Fruit fly (Drosophila melanogaster) whole organism, wandering third instar larva: ENCODE data around the gene CG32079.

Experiments used
- CG32264 ChIP-seq: fragments of 200-800 bp; sonication (Bioruptor generic); optimal IDR thresholded peaks from 2 replicates; lab custom pipeline; 2016; ENCODE audit warnings: missing biosample characterization, missing genetic modification characterization
- CG9705 ChIP-seq: fragments of 200-800 bp; sonication (Bioruptor generic); optimal IDR thresholded peaks from 2 replicates; lab custom pipeline; 2018; ENCODE audit warnings: missing biosample characterization, mild to moderate bottlenecking, missing genetic modification characterization
- CrebA ChIP-seq: fragments of 200-800 bp; sonication (Bioruptor generic); optimal IDR thresholded peaks from 2 replicates; lab custom pipeline; 2016; ENCODE audit warnings: missing biosample characterization, mild to moderate bottlenecking, missing genetic modification characterization, borderline replicate concordance
- Dfd ChIP-seq: fragments of >200 bp; optimal IDR thresholded peaks from 2 replicates; lab custom pipeline; 2017; ENCODE audit warnings: missing biosample characterization, missing genetic modification characterization
- Dif ChIP-seq: fragments of 200-275, 200-300 bp; sonication (Bioruptor generic); optimal IDR thresholded peaks from 2 replicates; lab custom pipeline; 2018; ENCODE audit warnings: missing biosample characterization, missing genetic modification characterization; ENCODE audit not compliant: partially characterized antibody
- GATAd ChIP-seq: sonication (Bioruptor generic); optimal IDR thresholded peaks from 2 replicates; lab custom pipeline; 2016; ENCODE audit warnings: missing biosample characterization, missing genetic modification characterization
- HLH106 ChIP-seq: fragments of 200-800 bp; optimal IDR thresholded peaks from 3 replicates; lab custom pipeline; 2019; ENCODE audit warnings: missing biosample characterization, mild to moderate bottlenecking, missing genetic modification characterization, moderate library complexity
- Hnf4 ChIP-seq: fragments of 200-800 bp; sonication (Bioruptor generic); optimal IDR thresholded peaks from 2 replicates; lab custom pipeline; 2016; ENCODE audit warnings: missing biosample characterization, mild to moderate bottlenecking, missing genetic modification characterization
- Hr78 ChIP-seq: fragments of >200 bp; optimal IDR thresholded peaks from 2 replicates; lab custom pipeline; 2017; ENCODE audit warnings: missing biosample characterization, missing genetic modification characterization
- Hr83 ChIP-seq: fragments of 200-300 bp; sonication (Bioruptor generic); optimal IDR thresholded peaks from 2 replicates; lab custom pipeline; 2016; ENCODE audit warnings: missing biosample characterization, mild to moderate bottlenecking, missing genetic modification characterization, moderate library complexity; ENCODE audit not compliant: poor library complexity, severe bottlenecking
- Jra ChIP-seq: sonication (Bioruptor generic); optimal IDR thresholded peaks from 2 replicates; lab custom pipeline; 2016; ENCODE audit warnings: missing biosample characterization, missing genetic modification characterization
- Mio ChIP-seq: sonication (Bioruptor generic); optimal IDR thresholded peaks from 2 replicates; lab custom pipeline; 2016; ENCODE audit warnings: missing biosample characterization, missing genetic modification characterization
- Myc ChIP-seq: fragments of >200 bp; optimal IDR thresholded peaks from 2 replicates; lab custom pipeline; 2017
- N ChIP-seq: fragments of >200 bp; optimal IDR thresholded peaks from 2 replicates; lab custom pipeline; 2018; ENCODE audit warnings: missing biosample characterization, missing external identifiers, missing genetic modification characterization
- OdsH ChIP-seq: fragments of 200-800 bp; sonication (Bioruptor generic); optimal IDR thresholded peaks from 2 replicates; lab custom pipeline; 2016; ENCODE audit warnings: missing biosample characterization, mild to moderate bottlenecking, missing genetic modification characterization
- Rel ChIP-seq, 2 experiments: fragments of 200-800 bp; sonication (Bioruptor generic) in 1 of 2; optimal IDR thresholded peaks; 2 replicates in 1 of 2; 3 replicates in 1 of 2; lab custom pipeline; 2016 to 2019; ENCODE audit warnings: mild to moderate bottlenecking in 2 of 2, missing biosample characterization in 2 of 2, missing genetic modification characterization in 2 of 2, moderate library complexity in 1 of 2
- Sp1 ChIP-seq: fragments of 200-800 bp; sonication (Bioruptor generic); optimal IDR thresholded peaks from 3 replicates; lab custom pipeline; 2019; ENCODE audit warnings: missing biosample characterization, mild to moderate bottlenecking, missing genetic modification characterization, moderate library complexity
- Vsx2 ChIP-seq: fragments of 200-300, 225-300 bp; sonication (Bioruptor generic); optimal IDR thresholded peaks from 2 replicates; lab custom pipeline; 2018; ENCODE audit warnings: missing biosample characterization, missing genetic modification characterization; ENCODE audit not compliant: partially characterized antibody
- br ChIP-seq: fragments of 200-800 bp; sonication (Bioruptor generic); optimal IDR thresholded peaks from 2 replicates; lab custom pipeline; 2016; ENCODE audit warnings: missing biosample characterization, missing genetic modification characterization
- brk ChIP-seq: fragments of 200-800 bp; sonication (Bioruptor generic); optimal IDR thresholded peaks from 2 replicates; lab custom pipeline; 2016; ENCODE audit warnings: missing biosample characterization, mild to moderate bottlenecking, missing genetic modification characterization
- dl ChIP-seq, 2 experiments: fragments of 175-275, 200-275 bp in 1 of 2; fragments of 200-275 bp in 1 of 2; sonication (Bioruptor generic); optimal IDR thresholded peaks; lab custom pipeline; 2018; ENCODE audit warnings: mild to moderate bottlenecking in 2 of 2, missing biosample characterization in 2 of 2, missing genetic modification characterization in 2 of 2, moderate library complexity in 2 of 2; ENCODE audit not compliant: partially characterized antibody in 2 of 2, insufficient read depth in 1 of 2
- dmrt93B ChIP-seq: fragments of 200-800 bp; sonication (Bioruptor generic); optimal IDR thresholded peaks from 2 replicates; lab custom pipeline; 2018; ENCODE audit warnings: missing biosample characterization, mild to moderate bottlenecking, missing genetic modification characterization
- dsf ChIP-seq: sonication (Bioruptor generic); optimal IDR thresholded peaks from 2 replicates; lab custom pipeline; 2016; ENCODE audit warnings: missing biosample characterization, missing genetic modification characterization, borderline replicate concordance
- ey ChIP-seq: fragments of 200-800 bp; sonication (Bioruptor generic); optimal IDR thresholded peaks from 2 replicates; lab custom pipeline; 2016; ENCODE audit warnings: missing biosample characterization, missing genetic modification characterization
- foxo ChIP-seq, 2 experiments: fragments of 200-800 bp; sonication (Bioruptor generic); optimal IDR thresholded peaks; 2 replicates in 1 of 2; 3 replicates in 1 of 2; lab custom pipeline; 2016 to 2017; ENCODE audit warnings: missing biosample characterization in 2 of 2, missing genetic modification characterization in 2 of 2
- fru ChIP-seq: fragments of 200-800 bp; sonication (Bioruptor generic); optimal IDR thresholded peaks from 3 replicates; lab custom pipeline; 2016; ENCODE audit warnings: missing biosample characterization, mild to moderate bottlenecking, missing genetic modification characterization
- h ChIP-seq: fragments of 200-800 bp; sonication (Bioruptor generic); optimal IDR thresholded peaks from 3 replicates; lab custom pipeline; 2016; ENCODE audit warnings: missing biosample characterization, mild to moderate bottlenecking, missing genetic modification characterization
- jim ChIP-seq: fragments of 175-275, 200-325 bp; sonication (Bioruptor generic); optimal IDR thresholded peaks from 2 replicates; lab custom pipeline; 2016; ENCODE audit warnings: missing biosample characterization, mild to moderate bottlenecking, missing genetic modification characterization
- lola ChIP-seq: fragments of >200 bp; optimal IDR thresholded peaks from 2 replicates; lab custom pipeline; 2017; ENCODE audit warnings: missing biosample characterization, missing genetic modification characterization
- psq ChIP-seq: fragments of 200-800 bp; sonication (Bioruptor generic); optimal IDR thresholded peaks from 3 replicates; lab custom pipeline; 2017; ENCODE audit warnings: missing biosample characterization, mild to moderate bottlenecking, missing genetic modification characterization, moderate library complexity
- rgr ChIP-seq: fragments of 200-800 bp; sonication (Bioruptor generic); optimal IDR thresholded peaks from 3 replicates; lab custom pipeline; 2016; ENCODE audit warnings: missing biosample characterization, mild to moderate bottlenecking, missing genetic modification characterization
- sage ChIP-seq: fragments of 200-800 bp; sonication (Bioruptor generic); optimal IDR thresholded peaks from 2 replicates; lab custom pipeline; 2016; ENCODE audit warnings: missing biosample characterization, mild to moderate bottlenecking, missing genetic modification characterization
- sv ChIP-seq: fragments of 200-800 bp; sonication (Bioruptor generic); optimal IDR thresholded peaks from 3 replicates; lab custom pipeline; 2016; ENCODE audit warnings: missing biosample characterization, missing genetic modification characterization
- usp ChIP-seq: fragments of >200 bp; optimal IDR thresholded peaks from 2 replicates; lab custom pipeline; 2017; ENCODE audit warnings: missing biosample characterization, missing genetic modification characterization
- woc ChIP-seq: sonication (Bioruptor generic); optimal IDR thresholded peaks from 2 replicates; lab custom pipeline; 2016; ENCODE audit warnings: missing biosample characterization, mild to moderate bottlenecking, missing genetic modification characterization

Gene CG32079

DNA sequence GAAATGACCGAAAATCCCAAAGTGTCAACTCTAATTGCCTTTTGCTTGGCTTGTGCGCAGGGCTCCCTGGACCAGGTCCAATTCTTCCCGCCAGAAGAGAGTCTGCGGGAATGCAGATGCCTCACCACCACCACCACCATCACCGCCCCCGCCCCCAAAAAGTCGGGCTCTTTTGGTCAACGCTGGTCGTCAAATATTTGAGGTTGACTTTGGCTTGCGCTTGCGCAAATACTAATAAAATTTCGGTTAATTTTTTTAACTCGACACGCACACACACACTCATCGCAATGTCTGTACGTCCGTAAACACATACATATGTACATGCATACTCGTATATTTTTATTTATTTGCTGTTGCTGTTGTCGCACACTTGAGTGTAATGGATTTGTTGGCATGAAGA is 21.4 kb upstream of the CG32079 start:
- no peak for TF ChIP-seq h (GFP tag; lab: Kevin White, UChicago)
- no peak for TF ChIP-seq rgr (GFP tag; lab: Kevin White, UChicago)
- TF ChIP-seq Mio (GFP tag; lab: Kevin White, UChicago), result no peak
- no peak for TF ChIP-seq OdsH
- no peak for TF ChIP-seq Myc
- no peak for TF ChIP-seq Hnf4 (GFP tag; lab: Kevin White, UChicago)
- TF ChIP-seq Hr78, result no peak
- TF ChIP-seq woc (GFP tag; lab: Kevin White, UChicago), result no peak
- TF ChIP-seq Dif (GFP tag; lab: Kevin White, UChicago), result no peak
- no peak for TF ChIP-seq usp (GFP tag; lab: Kevin White, UChicago)
- TF ChIP-seq dsf (GFP tag; lab: Kevin White, UChicago), result no peak
- no peak for TF ChIP-seq ey (GFP tag; lab: Kevin White, UChicago)

DNA sequence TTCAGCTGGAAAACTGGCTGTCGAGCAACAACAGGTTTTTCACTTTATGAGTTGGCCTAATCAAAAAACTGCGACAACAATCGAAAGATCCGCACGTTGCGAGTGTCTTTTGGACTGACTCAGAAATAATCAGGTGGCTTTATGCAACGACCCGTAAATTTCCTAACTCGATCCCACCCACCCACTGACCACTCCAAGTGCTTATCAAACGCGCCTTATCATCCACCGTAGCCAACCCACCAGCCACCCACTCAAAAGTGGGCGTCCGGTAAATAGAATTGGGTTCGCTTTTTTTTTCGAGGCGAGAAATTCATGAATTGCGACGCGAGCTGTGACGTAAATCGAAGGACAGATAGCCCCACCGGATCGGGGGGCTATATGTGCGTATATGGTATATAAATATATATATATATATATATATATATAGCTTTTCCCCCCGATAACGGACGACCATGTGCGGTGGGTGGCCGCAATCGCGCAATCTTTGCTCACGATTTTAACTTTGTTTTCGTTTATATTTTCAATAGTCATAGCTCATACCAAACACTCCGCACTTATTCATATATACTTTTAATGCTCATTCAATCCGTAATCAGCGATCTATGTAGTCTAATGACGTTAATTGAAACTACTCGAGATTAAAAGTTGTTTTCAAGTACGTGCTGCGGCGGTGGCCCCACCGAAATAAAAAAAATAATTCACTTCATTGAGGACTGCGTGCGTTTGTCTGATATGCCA is 20.5 kb upstream of the CG32079 start:
- no peak for TF ChIP-seq Hnf4 (GFP tag; lab: Kevin White, UChicago)
- TF ChIP-seq CG9705 (GFP tag; lab: Kevin White, UChicago), result no peak
- no peak for TF ChIP-seq HLH106 (tag; lab: Kevin White, UChicago)
- TF ChIP-seq Dif (GFP tag; lab: Kevin White, UChicago), result no peak
- no peak for TF ChIP-seq brk
- TF ChIP-seq lola (GFP tag; lab: Kevin White, UChicago), result no peak

DNA sequence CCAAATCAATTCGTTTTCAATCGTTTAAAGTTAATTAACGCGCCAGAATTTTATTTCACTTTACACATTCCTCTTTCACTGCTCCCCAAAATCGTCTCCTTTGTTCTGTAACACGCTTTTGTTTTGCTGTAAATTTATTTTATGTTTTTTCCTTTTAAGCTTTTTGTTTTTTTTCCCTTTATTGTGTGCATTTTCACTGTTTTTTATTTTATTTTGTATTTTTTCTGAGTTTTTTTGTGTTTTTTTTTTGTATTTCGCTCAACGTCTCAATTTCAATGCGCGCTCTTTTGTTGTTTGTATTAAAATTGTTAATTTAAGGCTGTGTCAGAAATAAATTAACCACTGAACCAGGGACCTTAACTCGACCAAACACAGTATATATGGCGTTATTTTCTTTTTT is 18.9 kb upstream of the CG32079 start:
- TF ChIP-seq Sp1 (GFP tag; lab: Kevin White, UChicago) (peak; percentile 63), fru (no peak)

- no peak for TF ChIP-seq GATAd (GFP tag; lab: Kevin White, UChicago)
- TF ChIP-seq Dif (GFP tag; lab: Kevin White, UChicago), result peak; percentile 15
- peak in 1 of 2 experiments; percentile 5 for TF ChIP-seq dl (GFP tag; optimal IDR thresholded peaks at IDR 0.05; lab: Kevin White, UChicago; ENCODE audit: insufficient read depth in 1 of 2, partially characterized antibody in 2 of 2)
- peak; percentile 81 for TF ChIP-seq Vsx2
Measured at dm6 chr3L:11007786-11008185, 17.6 kb upstream of the CG32079 start.

dm6 chr3L:11009000-11009794 is 16.2 kb upstream of the CG32079 start, which contains the start of gene klu:
klu (minus strand) TSS chr3L:11009188.
- TF ChIP-seq br (GFP tag; lab: Kevin White, UChicago) (no peak), GATAd (GFP tag; lab: Kevin White, UChicago) (no peak), CG32264 (GFP tag; lab: Kevin White, UChicago) (no peak), usp (GFP tag; lab: Kevin White, UChicago) (no peak), sv (GFP tag; lab: Kevin White, UChicago) (no peak), Rel (GFP tag; optimal IDR thresholded peaks at IDR 0.05; lab: Kevin White, UChicago) (no peak), Rel (tag; optimal IDR thresholded peaks at IDR 0.05; lab: Kevin White, UChicago) (no peak), fru (no peak), HLH106 (tag; lab: Kevin White, UChicago) (no peak), Hnf4 (GFP tag; lab: Kevin White, UChicago) (peak; percentile 31), OdsH (no peak), Jra (GFP tag; lab: Kevin White, UChicago) (peak; percentile 38), Sp1 (GFP tag; lab: Kevin White, UChicago) (peak; percentile 29), dl (GFP tag; optimal IDR thresholded peaks at IDR 0.05; lab: Kevin White, UChicago; ENCODE audit: insufficient read depth in 1 of 2, partially characterized antibody in 2 of 2) (peak in 1 of 2 experiments; percentile 52), sage (GFP tag; lab: Kevin White, UChicago) (no peak), Vsx2 (no peak), dmrt93B (GFP tag; lab: Kevin White, UChicago) (no peak), Hr78 (no peak), N (GFP tag; lab: Kevin White, UChicago) (peak; percentile 94), dsf (GFP tag; lab: Kevin White, UChicago) (no peak), CG9705 (GFP tag; lab: Kevin White, UChicago) (no peak), lola (GFP tag; lab: Kevin White, UChicago) (no peak), woc (GFP tag; lab: Kevin White, UChicago) (no peak), Dif (GFP tag; lab: Kevin White, UChicago) (peak; percentile 34), Hr83 (GFP tag; lab: Kevin White, UChicago) (peak; percentile 59), Myc (no peak), jim (peak; percentile 68), Dfd (GFP tag; lab: Kevin White, UChicago) (no peak), rgr (GFP tag; lab: Kevin White, UChicago) (no peak), psq (GFP tag; lab: Kevin White, UChicago) (no peak), ey (GFP tag; lab: Kevin White, UChicago) (no peak), CrebA (GFP tag; lab: Kevin White, UChicago) (no peak), Mio (GFP tag; lab: Kevin White, UChicago) (no peak), foxo (GFP tag; optimal IDR thresholded peaks at IDR 0.05; lab: Kevin White, UChicago) (no peak)
